Worm (Caenorhabditis elegans) whole organism, L2 larva: ENCODE results near the gene Y62H9A.5.

Source experiments
- C34F6.9 ChIP-seq: fragments of 150-350 bp; optimal IDR thresholded peaks from 2 replicates; lab custom pipeline; 2014; ENCODE audit warnings: missing biosample characterization, missing genetic modification characterization
- Y55F3AM.14 ChIP-seq: fragments of 200-800 bp; sonication (Bioruptor generic); optimal IDR thresholded peaks from 2 replicates; lab custom pipeline; 2018; ENCODE audit warnings: mild to moderate bottlenecking, missing genetic modification characterization, missing compliant biosample characterization
- ZK546.5 ChIP-seq: sonication (generic microtip); optimal IDR thresholded peaks from 2 replicates; lab custom pipeline; 2017; ENCODE audit warnings: missing biosample characterization, missing genetic modification characterization
- alr-1 ChIP-seq: fragments of 150-350 bp; optimal IDR thresholded peaks from 2 replicates; lab custom pipeline; 2014; ENCODE audit warnings: missing biosample characterization, missing genetic modification characterization
- ama-1 ChIP-seq: fragments of 150-350 bp; optimal IDR thresholded peaks from 2 replicates; lab custom pipeline; 2018; ENCODE audit warnings: inconsistent platforms
- blmp-1 ChIP-seq: sonication (generic microtip); optimal IDR thresholded peaks from 2 replicates; lab custom pipeline; 2017; ENCODE audit warnings: missing genetic modification characterization, mild to moderate bottlenecking, missing compliant biosample characterization, antibody characterized with exemption, moderate library complexity; ENCODE audit not compliant: insufficient read depth
- ceh-16 ChIP-seq: fragments of 150-350 bp; optimal IDR thresholded peaks from 2 replicates; lab custom pipeline; 2014; ENCODE audit warnings: missing biosample characterization, missing genetic modification characterization
- ceh-82 ChIP-seq: fragments of 150-350 bp; optimal IDR thresholded peaks from 2 replicates; lab custom pipeline; 2014; ENCODE audit warnings: missing biosample characterization, missing genetic modification characterization
- crh-2 ChIP-seq: sonication (generic microtip); optimal IDR thresholded peaks from 2 replicates; lab custom pipeline; 2017; ENCODE audit warnings: missing biosample characterization, missing genetic modification characterization
- dmd-4 ChIP-seq: sonication (generic microtip); optimal IDR thresholded peaks from 2 replicates; lab custom pipeline; 2017; ENCODE audit warnings: missing biosample characterization, missing genetic modification characterization
- elt-1 ChIP-seq: fragments of 150-350 bp; optimal IDR thresholded peaks from 2 replicates; lab custom pipeline; 2014; ENCODE audit warnings: missing biosample characterization, missing genetic modification characterization
- lin-11 ChIP-seq: fragments of 150-350 bp; sonication (generic microtip); optimal IDR thresholded peaks from 2 replicates; lab custom pipeline; 2014; ENCODE audit warnings: missing biosample characterization, missing genetic modification characterization, inconsistent platforms, mixed read lengths
- lin-13 ChIP-seq: fragments of 150-350 bp; optimal IDR thresholded peaks from 2 replicates; lab custom pipeline; 2014; ENCODE audit warnings: missing biosample characterization, missing genetic modification reagents, missing genetic modification characterization
- lin-39 ChIP-seq: fragments of 150-350 bp; optimal IDR thresholded peaks from 2 replicates; lab custom pipeline; 2014; ENCODE audit warnings: missing biosample characterization, missing genetic modification reagents, missing genetic modification characterization
- lsy-2 ChIP-seq, 2 experiments: fragments of 150-350 bp in 1 of 2; sonication (generic microtip) in 1 of 2; optimal IDR thresholded peaks; 2 replicates each; lab custom pipeline; 2014 to 2017; ENCODE audit warnings: missing biosample characterization in 2 of 2, missing genetic modification characterization in 2 of 2
- mbf-1 ChIP-seq: sonication (generic microtip); optimal IDR thresholded peaks from 2 replicates; lab custom pipeline; 2017; ENCODE audit warnings: missing biosample characterization, missing genetic modification characterization
- mdl-1 ChIP-seq, 2 experiments: fragments of 150-350 bp in 1 of 2; sonication (generic microtip) in 1 of 2; optimal IDR thresholded peaks; 2 replicates each; lab custom pipeline; 2017; ENCODE audit warnings: missing biosample characterization in 2 of 2, missing genetic modification characterization in 2 of 2
- nhr-10 ChIP-seq: sonication (generic microtip); optimal IDR thresholded peaks from 2 replicates; lab custom pipeline; 2017; ENCODE audit warnings: missing biosample characterization, missing genetic modification characterization
- nhr-11 ChIP-seq: fragments of 150-350 bp; optimal IDR thresholded peaks from 2 replicates; lab custom pipeline; 2014; ENCODE audit warnings: missing biosample characterization, missing genetic modification characterization
- nhr-12 ChIP-seq: fragments of 150-350 bp; optimal IDR thresholded peaks from 2 replicates; lab custom pipeline; 2014; ENCODE audit warnings: missing biosample characterization, missing genetic modification characterization
- nhr-129 ChIP-seq: fragments of 150-350 bp; optimal IDR thresholded peaks from 2 replicates; lab custom pipeline; 2014; ENCODE audit warnings: missing biosample characterization, missing genetic modification characterization
- nhr-23 ChIP-seq: fragments of 150-350 bp; optimal IDR thresholded peaks from 2 replicates; lab custom pipeline; 2014; ENCODE audit warnings: missing biosample characterization, missing genetic modification reagents, missing genetic modification characterization
- nhr-237 ChIP-seq: fragments of 150-350 bp; optimal IDR thresholded peaks from 2 replicates; lab custom pipeline; 2014; ENCODE audit warnings: missing biosample characterization, missing genetic modification characterization
- nhr-25 ChIP-seq: fragments of 150-350 bp; sonication (generic microtip); optimal IDR thresholded peaks from 3 replicates; lab custom pipeline; 2014; ENCODE audit warnings: missing biosample characterization, missing genetic modification characterization
- nhr-6 ChIP-seq: fragments of 150-350 bp; optimal IDR thresholded peaks from 2 replicates; lab custom pipeline; 2014; ENCODE audit warnings: missing biosample characterization, missing genetic modification characterization
- nhr-77 ChIP-seq: fragments of 150-350 bp; optimal IDR thresholded peaks from 2 replicates; lab custom pipeline; 2014; ENCODE audit warnings: missing biosample characterization, missing genetic modification characterization
- peb-1 ChIP-seq: fragments of 150-350 bp; optimal IDR thresholded peaks from 2 replicates; lab custom pipeline; 2014; ENCODE audit warnings: missing biosample characterization, missing genetic modification characterization
- sem-4 ChIP-seq: fragments of 150-350 bp; optimal IDR thresholded peaks from 2 replicates; lab custom pipeline; 2014; ENCODE audit warnings: missing biosample characterization, missing genetic modification reagents, missing genetic modification characterization
- skn-1 ChIP-seq: sonication (generic microtip); optimal IDR thresholded peaks from 2 replicates; lab custom pipeline; 2017; ENCODE audit warnings: missing biosample characterization, missing genetic modification characterization
- sma-3 ChIP-seq: sonication (generic microtip); optimal IDR thresholded peaks from 2 replicates; lab custom pipeline; 2016; ENCODE audit warnings: missing genetic modification reagents, missing genetic modification characterization, missing compliant biosample characterization
- sma-9 ChIP-seq, 2 experiments: fragments of 150-350 bp in 1 of 2; sonication (generic microtip) in 1 of 2; optimal IDR thresholded peaks; 2 replicates each; lab custom pipeline; 2014 to 2016; ENCODE audit warnings: missing genetic modification characterization in 2 of 2, mild to moderate bottlenecking in 1 of 2, missing biosample characterization in 1 of 2, missing compliant biosample characterization in 1 of 2, missing genetic modification reagents in 1 of 2, moderate library complexity in 1 of 2
- snpc-4 ChIP-seq: fragments of 150-350 bp; optimal IDR thresholded peaks from 2 replicates; lab custom pipeline; 2014; ENCODE audit warnings: missing biosample characterization, missing genetic modification characterization
- unc-55 ChIP-seq: fragments of 150-350 bp; sonication (generic microtip); optimal IDR thresholded peaks from 3 replicates; lab custom pipeline; 2014; ENCODE audit warnings: missing biosample characterization, missing genetic modification reagents, missing genetic modification characterization
- unc-62 ChIP-seq: fragments of 150-350 bp; optimal IDR thresholded peaks from 2 replicates; lab custom pipeline; 2014; ENCODE audit warnings: missing biosample characterization, missing genetic modification reagents, missing genetic modification characterization
- ztf-1 ChIP-seq: fragments of 200-800 bp; sonication (Bioruptor generic); conservative IDR thresholded peaks from 2 replicates; pipeline ENCODE4 v1.3.6; 2022; ENCODE audit warnings: missing genetic modification characterization, missing compliant biosample characterization
- ztf-11 ChIP-seq: sonication (generic microtip); optimal IDR thresholded peaks from 2 replicates; lab custom pipeline; 2017; ENCODE audit warnings: missing biosample characterization, missing genetic modification characterization
- ztf-4 ChIP-seq: fragments of 150-350 bp; optimal IDR thresholded peaks from 2 replicates; lab custom pipeline; 2014; ENCODE audit warnings: missing biosample characterization, missing genetic modification characterization

The Y62H9A.5 gene

DNA sequence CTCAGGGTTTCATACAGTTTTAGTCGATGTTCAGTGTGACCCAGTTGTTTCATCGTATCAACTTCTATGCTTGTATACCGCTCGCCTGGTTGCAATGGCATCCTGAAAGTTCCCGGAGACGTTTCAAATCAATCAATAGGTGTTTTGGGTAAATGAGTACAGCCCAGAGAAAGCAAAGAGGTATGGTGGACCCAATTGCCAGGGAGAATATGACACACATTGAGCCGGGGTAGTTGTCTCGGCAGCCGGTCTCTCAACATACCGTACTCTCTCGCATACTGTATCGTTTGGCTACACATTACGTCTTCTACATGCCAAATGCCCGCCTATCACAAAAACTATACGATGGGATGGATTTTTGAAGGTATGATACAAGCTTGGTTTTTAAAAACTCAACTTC lies 15.3 kb upstream of the Y62H9A.5 start, which contains the start of gene Y62H9A.9:
Gene Y62H9A.9, minus strand, starts transcription at position 101 of the 400 bp plus-strand sequence.
- TF ChIP-seq nhr-23 (tag; lab: Kevin White, UChicago) (no peak), alr-1 (no peak), sma-9 (GFP tag; optimal IDR thresholded peaks at IDR 0.05; lab: Kevin White, UChicago) (no peak), sma-9 (tag; optimal IDR thresholded peaks at IDR 0.05; lab: Kevin White, UChicago) (no peak), ztf-1 (GFP tag; lab: Robert Waterston, UW) (no peak), lsy-2 (tag; optimal IDR thresholded peaks at IDR 0.05; lab: Kevin White, UChicago) (no peak), lin-11 (tag; lab: Kevin White, UChicago) (no peak), nhr-12 (tag; lab: Kevin White, UChicago) (no peak)

DNA sequence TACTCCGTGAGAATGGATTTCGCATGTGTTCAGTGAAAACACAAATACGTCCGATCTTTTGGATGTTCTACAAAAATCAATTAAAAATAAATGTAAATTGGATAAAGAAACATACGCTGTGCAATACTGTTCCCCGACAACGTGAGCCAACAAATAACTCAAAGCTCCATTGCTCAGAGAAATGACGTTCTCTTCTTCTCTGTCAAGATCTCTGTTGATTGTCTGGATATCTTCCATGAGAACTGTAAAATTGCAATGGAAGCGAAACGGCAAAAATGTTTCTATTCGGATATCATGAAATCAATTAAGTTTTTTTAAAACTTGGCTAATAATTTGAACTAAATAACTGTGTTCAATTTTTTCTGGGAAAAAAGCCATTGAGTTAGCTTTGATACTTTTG lies 14.0 kb upstream of the Y62H9A.5 start:
- TF ChIP-seq sem-4 (tag; lab: Kevin White, UChicago), result no peak
- TF ChIP-seq Y55F3AM.14, result no peak
- no peak for TF ChIP-seq blmp-1
- TF ChIP-seq snpc-4 (tag; lab: Kevin White, UChicago), result no peak
- no peak for TF ChIP-seq elt-1 (tag; lab: Kevin White, UChicago)
- no peak for TF ChIP-seq mdl-1 (tag; optimal IDR thresholded peaks at IDR 0.05; lab: Kevin White, UChicago)
- TF ChIP-seq ceh-16, result no peak
- no peak for TF ChIP-seq nhr-10
- no peak for TF ChIP-seq lin-39 (tag; lab: Kevin White, UChicago)
- TF ChIP-seq sma-3 (GFP tag; lab: Kevin White, UChicago), result no peak
- TF ChIP-seq ama-1 (lab: Kevin White, UChicago), result no peak
- no peak for TF ChIP-seq mbf-1
- TF ChIP-seq lin-13, result no peak
- no peak for TF ChIP-seq ztf-11
- no peak for TF ChIP-seq unc-55 (GFP tag; lab: Kevin White, UChicago)
- TF ChIP-seq peb-1 (tag; lab: Kevin White, UChicago), result no peak
- no peak for TF ChIP-seq C34F6.9 (tag; lab: Kevin White, UChicago)
- no peak for TF ChIP-seq dmd-4

ce11 chrX:11892328-11892727 lies 9.6 kb upstream of the Y62H9A.5 start, which contains the start of gene Y62H9A.8:
Gene Y62H9A.8 (minus strand): TSS chrX:11892428.
- TF ChIP-seq ztf-4 (tag; lab: Kevin White, UChicago), result no peak
- no peak for TF ChIP-seq skn-1
- no peak for TF ChIP-seq sma-9 (GFP tag; optimal IDR thresholded peaks at IDR 0.05; lab: Kevin White, UChicago)
- TF ChIP-seq sma-9 (tag; optimal IDR thresholded peaks at IDR 0.05; lab: Kevin White, UChicago), result no peak
- no peak for TF ChIP-seq nhr-11 (tag; lab: Kevin White, UChicago)
- no peak for TF ChIP-seq nhr-6 (tag; lab: Kevin White, UChicago)
- no peak for TF ChIP-seq nhr-77 (tag; lab: Kevin White, UChicago)
- TF ChIP-seq blmp-1, result no peak

DNA sequence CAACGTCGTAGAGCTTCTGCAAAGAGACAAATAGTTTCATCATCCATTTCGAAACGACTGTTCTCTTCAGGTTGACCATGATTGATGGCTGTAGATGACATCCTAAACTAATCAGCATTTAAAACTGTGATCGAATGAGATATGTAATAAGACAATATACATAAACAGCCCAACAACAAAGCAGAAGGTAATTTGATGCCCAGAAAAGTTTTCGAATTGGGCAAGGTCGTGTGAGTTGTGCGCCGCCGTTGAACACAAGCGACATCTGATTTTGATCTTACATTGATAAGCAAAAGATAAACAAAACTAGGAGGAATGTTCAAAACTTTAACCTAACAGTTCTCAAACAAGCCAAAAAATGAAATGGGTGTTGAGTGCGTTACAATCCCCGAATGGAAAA lies 2.9 kb upstream of the Y62H9A.5 start, which contains the start of gene Y62H9A.7:
Gene Y62H9A.7, minus strand, starts transcription at position 101 of the 400 bp plus-strand sequence.
- TF ChIP-seq nhr-237 (tag; lab: Kevin White, UChicago) (no peak), ztf-11 (no peak), lin-13 (no peak), lsy-2 (tag; optimal IDR thresholded peaks at IDR 0.05; lab: Kevin White, UChicago) (no peak), blmp-1 (no peak), unc-62 (GFP tag; lab: Kevin White, UChicago) (no peak)

DNA sequence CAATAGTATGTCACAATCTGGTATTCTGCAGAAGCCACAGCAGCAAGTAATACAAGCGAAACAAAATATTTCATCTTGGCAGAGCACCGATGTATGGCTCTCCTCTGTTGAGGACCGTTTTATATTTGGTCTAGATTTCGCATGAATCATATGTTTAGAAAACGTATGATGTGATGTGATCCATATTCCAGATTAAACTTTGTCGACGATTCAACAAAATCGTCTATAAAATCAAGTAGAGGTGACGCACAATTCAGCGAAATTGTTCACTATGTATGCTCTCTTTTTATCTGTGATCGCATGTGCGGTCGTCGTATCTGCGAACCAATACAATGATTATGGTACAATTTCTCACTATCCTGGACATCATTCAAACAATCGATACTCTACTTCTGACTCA lies 2.8 kb downstream of the Y62H9A.5 start, which contains the start of the genes Y62H9A.3 and Y62H9A.4:
Gene Y62H9A.3, minus strand, starts transcription at position 101 of the 400 bp plus-strand sequence.
Gene Y62H9A.4, plus strand, starts transcription at position 256 of the 400 bp plus-strand sequence.
- TF ChIP-seq sma-3 (GFP tag; lab: Kevin White, UChicago), result no peak
- TF ChIP-seq lin-13, result no peak
- no peak for TF ChIP-seq ceh-82 (tag; lab: Kevin White, UChicago)
- TF ChIP-seq dmd-4, result no peak
- TF ChIP-seq nhr-129 (tag; lab: Kevin White, UChicago), result no peak
- no peak for TF ChIP-seq sem-4 (tag; lab: Kevin White, UChicago)
- no peak for TF ChIP-seq peb-1 (tag; lab: Kevin White, UChicago)
- no peak for TF ChIP-seq crh-2
- no peak for TF ChIP-seq skn-1
- TF ChIP-seq nhr-237 (tag; lab: Kevin White, UChicago), result no peak
- TF ChIP-seq ZK546.5 (tag; lab: Kevin White, UChicago), result no peak
- no peak for TF ChIP-seq lin-39 (tag; lab: Kevin White, UChicago)
- no peak for TF ChIP-seq unc-55 (GFP tag; lab: Kevin White, UChicago)
- no peak for TF ChIP-seq nhr-25 (tag; lab: Kevin White, UChicago)
- TF ChIP-seq mbf-1, result no peak
